Worm (Caenorhabditis elegans): ENCODE measurements around the gene F23D12.10.
A peak's percentile ranks its signal among the peaks of the same experiment; 100 is the strongest.
"Not testable (repeated sequence)": the region's sequence is repeated elsewhere in the genome, so short reads cannot be mapped to it uniquely, and the experiment has no call there.

F23D12.10 gene

ce11 chrX:14405817-14406216, 9.7 kb downstream of the F23D12.10 start, which contains the start of gene frpr-17:
Gene frpr-17 (plus strand): TSS chrX:14406117.
- TF ChIP-seq Y22D7AL.16 (tag; optimal IDR thresholded peaks at IDR 0.05) (no peak), pqm-1 (tag; optimal IDR thresholded peaks at IDR 0.05) (no peak), hlh-8 (tag; optimal IDR thresholded peaks at IDR 0.05) (no peak), syd-9 (tag; optimal IDR thresholded peaks at IDR 0.05) (no peak), hlh-13 (GFP tag; optimal IDR thresholded peaks at IDR 0.05) (no peak), ceh-34 (tag; optimal IDR thresholded peaks at IDR 0.05) (no peak), fkh-10 (GFP tag; optimal IDR thresholded peaks at IDR 0.05) (no peak), ceh-18 (tag; optimal IDR thresholded peaks at IDR 0.05) (no peak), ceh-9 (tag; optimal IDR thresholded peaks at IDR 0.05) (no peak), ttx-3 (tag; optimal IDR thresholded peaks at IDR 0.05) (no peak), ceh-19 (GFP tag; optimal IDR thresholded peaks at IDR 0.05) (no peak)

ce11 chrX:14401230-14401629, 14.3 kb downstream of the F23D12.10 start:
- TF ChIP-seq ceh-24 (tag; optimal IDR thresholded peaks at IDR 0.05) (no peak), K09A11.1 (tag; optimal IDR thresholded peaks at IDR 0.05; ENCODE audit: insufficient read depth) (no peak), hlh-8 (tag; optimal IDR thresholded peaks at IDR 0.05) (peak; percentile 7)

- TF ChIP-seq syd-9 (tag; optimal IDR thresholded peaks at IDR 0.05) = no peak
- no peak for TF ChIP-seq ets-4 (tag; optimal IDR thresholded peaks at IDR 0.05)
- no peak for TF ChIP-seq ceh-24 (tag; optimal IDR thresholded peaks at IDR 0.05)
- no peak for TF ChIP-seq ceh-19 (GFP tag; optimal IDR thresholded peaks at IDR 0.05)
- no peak for TF ChIP-seq pha-4 (tag; optimal IDR thresholded peaks at IDR 0.05)
- TF ChIP-seq unc-42 (tag; optimal IDR thresholded peaks at IDR 0.05) = no peak
These were observed 16.5 kb downstream of the F23D12.10 start for ce11 chrX:14399035-14399434.

- TF ChIP-seq che-1 (tag; optimal IDR thresholded peaks at IDR 0.05) (no peak), eyg-1 (tag; optimal IDR thresholded peaks at IDR 0.05) (no peak), sox-4 (tag; optimal IDR thresholded peaks at IDR 0.05) (no peak), F13H6.1 (tag; optimal IDR thresholded peaks at IDR 0.05) (no peak), mec-3 (tag; optimal IDR thresholded peaks at IDR 0.05; ENCODE audit: borderline replicate concordance) (no peak), zip-5 (tag; optimal IDR thresholded peaks at IDR 0.05) (no peak), ets-4 (tag; optimal IDR thresholded peaks at IDR 0.05) (no peak), ttx-3 (tag; optimal IDR thresholded peaks at IDR 0.05) (no peak), madf-2 (tag; optimal IDR thresholded peaks at IDR 0.05) (no peak), hlh-8 (tag; optimal IDR thresholded peaks at IDR 0.05) (no peak), ref-2 (tag; optimal IDR thresholded peaks at IDR 0.05) (no peak), gmeb-2 (tag; optimal IDR thresholded peaks at IDR 0.05) (no peak), elt-4 (tag; optimal IDR thresholded peaks at IDR 0.05) (no peak), fkh-6 (tag; optimal IDR thresholded peaks at IDR 0.05) (no peak)
These were observed 20.3 kb downstream of the F23D12.10 start, which contains the start of gene Y60A9.1 for ce11 chrX:14395267-14395666. Gene Y60A9.1 (minus strand): TSS chrX:14395367.

- TF ChIP-seq unc-3 (GFP tag; conservative IDR thresholded peaks at IDR 0.05) (0 out of 2 replicates have a peak, but pooled peaks have one; percentile 15), sox-2 (GFP tag; IDR thresholded peaks at IDR 0.05) (peak; percentile 63)
- not testable (repeated sequence) for TF ChIP-seq unc-3 (tag; optimal IDR thresholded peaks at IDR 0.05)
These were observed 27.8 kb downstream of the F23D12.10 start for ce11 chrX:14387752-14388151.

- TF ChIP-seq nhr-232 (tag; optimal IDR thresholded peaks at IDR 0.05) (no peak), pha-4 (tag; optimal IDR thresholded peaks at IDR 0.05) (no peak), ahr-1 (tag; optimal IDR thresholded peaks at IDR 0.05) (no peak), hlh-13 (GFP tag; optimal IDR thresholded peaks at IDR 0.05) (no peak), che-1 (tag; optimal IDR thresholded peaks at IDR 0.05) (no peak), Y22D7AL.16 (tag; optimal IDR thresholded peaks at IDR 0.05) (no peak), F13H6.1 (tag; optimal IDR thresholded peaks at IDR 0.05) (no peak)
These were observed 32.6 kb downstream of the F23D12.10 start, which contains the start of gene Y60A9.3 for ce11 chrX:14382951-14383350. Gene Y60A9.3 (plus strand): TSS chrX:14383251.

Measured in whole organism, late embryonic.